Worm (Caenorhabditis elegans) whole organism, L4/young adult: ENCODE results near the gene mdt-30.

Experiments
- W03F9.2 ChIP-seq: fragments of 150-350 bp; optimal IDR thresholded peaks from 2 replicates; lab custom pipeline; 2014; ENCODE audit warnings: missing biosample characterization, missing genetic modification characterization
- dao-5 ChIP-seq: sonication (generic microtip); optimal IDR thresholded peaks from 2 replicates; lab custom pipeline; 2016; ENCODE audit warnings: missing genotype, missing genetic modification characterization, moderate library complexity, missing compliant biosample characterization
- him-1 ChIP-seq: sonication (generic microtip); optimal IDR thresholded peaks from 2 replicates; lab custom pipeline; 2016; ENCODE audit warnings: missing genotype, missing genetic modification reagents, missing genetic modification characterization, missing compliant biosample characterization

ce11 chrIII:8001557-8001956 lies 26.3 kb downstream of the mdt-30 start:
- TF ChIP-seq him-1 (tag; lab: Kevin White, UChicago) (no peak), dao-5 (tag; lab: Kevin White, UChicago) (no peak), W03F9.2 (tag; lab: Kevin White, UChicago) (no peak)
